Fruit fly (Drosophila melanogaster) whole organism, prepupa: ENCODE measurements around the gene Atx2.

Source experiments
- CG10631 ChIP-seq: fragments of 200-800 bp; sonication (Bioruptor generic); optimal IDR thresholded peaks from 2 replicates; lab custom pipeline; 2016; ENCODE audit warnings: missing biosample characterization, missing genetic modification characterization
- CG16779 ChIP-seq: fragments of 200-800 bp; sonication (Bioruptor generic); optimal IDR thresholded peaks from 3 replicates; lab custom pipeline; 2017; ENCODE audit warnings: missing biosample characterization, mild to moderate bottlenecking, missing genetic modification characterization
- CG31627 ChIP-seq: fragments of 200-800 bp; sonication (Bioruptor generic); optimal IDR thresholded peaks from 3 replicates; lab custom pipeline; 2016; ENCODE audit warnings: missing biosample characterization, missing genetic modification characterization
- CG32006 ChIP-seq: fragments of 200-800 bp; sonication (Bioruptor generic); optimal IDR thresholded peaks from 3 replicates; lab custom pipeline; 2017; ENCODE audit warnings: missing biosample characterization, mild to moderate bottlenecking, missing genetic modification characterization
- CG6854 ChIP-seq: fragments of 200-800 bp; sonication (Bioruptor generic); optimal IDR thresholded peaks from 2 replicates; lab custom pipeline; 2017; ENCODE audit warnings: missing biosample characterization, mild to moderate bottlenecking, missing genetic modification characterization
- CG8319 ChIP-seq: fragments of 200-800 bp; sonication (Bioruptor generic); optimal IDR thresholded peaks from 3 replicates; lab custom pipeline; 2016; ENCODE audit warnings: missing biosample characterization, missing genetic modification characterization
- CG8632 ChIP-seq: fragments of 200-800 bp; sonication (Bioruptor generic); optimal IDR thresholded peaks from 3 replicates; lab custom pipeline; 2016; ENCODE audit warnings: missing biosample characterization, missing genetic modification characterization
- Hr38 ChIP-seq: sonication (Bioruptor generic); optimal IDR thresholded peaks from 2 replicates; lab custom pipeline; 2016; ENCODE audit warnings: missing biosample characterization, missing genetic modification characterization
- Sox102F ChIP-seq: fragments of 200-800 bp; sonication (Bioruptor generic); optimal IDR thresholded peaks from 2 replicates; lab custom pipeline; 2016; ENCODE audit warnings: missing biosample characterization, mild to moderate bottlenecking, missing genetic modification characterization
- Sox14 ChIP-seq: fragments of 200-800 bp; sonication (Bioruptor generic); optimal IDR thresholded peaks from 3 replicates; lab custom pipeline; 2016; ENCODE audit warnings: missing biosample characterization, missing genetic modification characterization
- acj6 ChIP-seq: fragments of 200-800 bp; sonication (Bioruptor generic); optimal IDR thresholded peaks from 3 replicates; lab custom pipeline; 2016; ENCODE audit warnings: missing biosample characterization, missing genetic modification characterization

DNA sequence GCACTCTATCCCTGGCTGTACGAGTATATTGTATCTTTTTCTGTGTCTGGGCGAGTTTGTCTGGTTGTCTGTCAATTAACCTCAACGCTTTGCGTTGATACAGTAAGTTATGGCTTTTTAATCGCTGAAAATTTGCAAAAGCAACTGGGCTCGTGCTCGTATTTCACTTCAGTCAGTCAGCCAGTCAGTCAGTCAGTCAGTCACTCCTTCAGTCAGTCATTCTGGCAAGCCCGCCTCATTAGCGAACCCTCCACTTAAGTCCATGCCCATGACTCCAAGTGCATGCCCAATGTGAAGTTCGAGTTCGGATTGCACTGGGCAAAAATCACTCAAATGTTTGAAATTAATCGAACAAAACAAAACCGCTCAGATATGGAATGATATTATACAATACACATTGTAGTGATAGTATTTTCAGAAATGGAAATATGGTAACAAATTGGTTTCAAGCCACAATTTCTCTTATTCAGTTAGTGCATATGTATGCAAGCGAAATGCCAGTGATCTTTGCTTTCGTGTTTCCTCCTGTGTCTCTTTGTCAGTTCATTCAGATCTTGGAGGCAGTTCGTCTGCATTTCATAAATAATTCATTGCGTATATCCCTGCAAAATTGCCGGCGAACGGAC lies 49.3 kb downstream of the Atx2 start:
- TF ChIP-seq Hr38 (GFP tag; lab: Kevin White, UChicago) (no peak), CG6854 (no peak), CG32006 (GFP tag; lab: Kevin White, UChicago) (no peak), CG10631 (GFP tag; lab: Kevin White, UChicago) (peak; percentile 44), CG31627 (GFP tag; lab: Kevin White, UChicago) (peak; percentile 50), acj6 (GFP tag; lab: Kevin White, UChicago) (peak; percentile 45), Sox14 (GFP tag; lab: Kevin White, UChicago) (peak; percentile 42), Sox102F (GFP tag; lab: Kevin White, UChicago) (peak; percentile 48), CG16779 (no peak), CG8319 (GFP tag; lab: Kevin White, UChicago) (peak; percentile 3), CG8632 (GFP tag; lab: Kevin White, UChicago) (peak; percentile 17)
